Worm (Caenorhabditis elegans): ENCODE measurements around the gene Y37H2A.11.

The Y37H2A.11 gene

DNA sequence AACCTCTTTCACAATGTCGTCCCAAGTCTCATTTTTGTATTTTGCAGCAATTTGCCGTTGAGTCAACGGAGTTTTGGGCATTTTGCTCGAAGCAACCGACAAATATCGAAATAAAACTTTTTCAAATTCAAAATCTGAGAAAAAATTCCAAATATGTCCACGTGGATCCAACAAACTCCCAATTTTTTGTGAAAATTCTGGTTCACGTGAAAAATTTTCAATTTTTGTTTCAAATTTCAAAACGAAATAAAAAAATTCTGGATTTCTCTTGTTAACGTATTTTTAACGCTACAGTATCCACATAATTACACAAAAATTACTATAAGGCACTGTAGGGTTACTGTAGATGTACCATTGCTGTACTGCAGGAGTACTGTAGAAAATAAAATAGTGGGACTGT is 20.0 kb downstream of the Y37H2A.11 start, which contains the start of gene C14A6.13:
TSS of gene C14A6.13 (minus strand) at position 101 of the 400 bp plus-strand sequence.
- TF ChIP-seq nhr-12 (tag; optimal IDR thresholded peaks at IDR 0.05) (no peak), unc-62 (GFP tag; optimal IDR thresholded peaks at IDR 0.05) (no peak), unc-39 (tag; optimal IDR thresholded peaks at IDR 0.05) (no peak), ceh-39 (tag; optimal IDR thresholded peaks at IDR 0.05) (no peak), M03D4.4 (tag; optimal IDR thresholded peaks at IDR 0.05) (no peak), pha-4 (tag; optimal IDR thresholded peaks at IDR 0.05) (no peak), nhr-237 (tag; optimal IDR thresholded peaks at IDR 0.05) (no peak), blmp-1 (tag; optimal IDR thresholded peaks at IDR 0.05) (no peak), mep-1 (tag; optimal IDR thresholded peaks at IDR 0.05) (no peak), elt-1 (tag; optimal IDR thresholded peaks at IDR 0.05; ENCODE audit: borderline replicate concordance, insufficient read depth) (no peak), lin-32 (GFP tag; optimal IDR thresholded peaks at IDR 0.05) (no peak), ceh-83 (GFP tag; optimal IDR thresholded peaks at IDR 0.05) (no peak), cnd-1 (tag; optimal IDR thresholded peaks at IDR 0.05) (no peak), nhr-2 (tag; optimal IDR thresholded peaks at IDR 0.05) (no peak), mab-5 (tag; optimal IDR thresholded peaks at IDR 0.05) (no peak), ceh-43 (GFP tag; optimal IDR thresholded peaks at IDR 0.05) (no peak), nhr-76 (tag; optimal IDR thresholded peaks at IDR 0.05) (no peak), zip-8 (tag; optimal IDR thresholded peaks at IDR 0.05) (no peak), elt-3 (tag; optimal IDR thresholded peaks at IDR 0.05) (no peak), lin-13 (tag; optimal IDR thresholded peaks at IDR 0.05) (no peak)

DNA sequence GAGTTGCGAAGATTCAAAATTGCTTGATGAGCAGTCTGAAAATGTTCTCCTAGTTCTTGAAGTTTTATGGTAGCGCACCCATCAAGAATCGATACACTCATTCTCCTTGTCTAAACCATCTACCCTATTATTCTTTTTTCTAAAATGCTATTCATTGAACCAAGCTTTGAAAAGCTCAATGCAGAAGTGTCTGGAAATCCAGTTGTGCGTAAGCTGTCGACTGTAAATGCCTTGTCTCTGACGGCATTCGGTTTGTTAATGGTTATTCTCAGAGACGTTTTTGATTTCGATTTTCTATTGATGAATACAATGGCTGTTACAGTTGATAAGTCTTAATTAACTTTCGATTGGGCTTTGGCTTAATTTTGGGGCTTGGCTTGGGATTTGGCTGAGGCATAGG is 21.3 kb downstream of the Y37H2A.11 start, which contains the start of gene C14A6.12:
TSS of gene C14A6.12 (minus strand) at position 101 of the 400 bp plus-strand sequence.
- TF ChIP-seq pha-4 (tag; optimal IDR thresholded peaks at IDR 0.05): no peak
- no peak for TF ChIP-seq nhr-76 (tag; optimal IDR thresholded peaks at IDR 0.05)
- no peak for TF ChIP-seq ztf-11 (tag; optimal IDR thresholded peaks at IDR 0.05)
- TF ChIP-seq nhr-2 (tag; optimal IDR thresholded peaks at IDR 0.05): no peak
- no peak for TF ChIP-seq tbx-8 (GFP tag; optimal IDR thresholded peaks at IDR 0.05)
- TF ChIP-seq ceh-43 (GFP tag; optimal IDR thresholded peaks at IDR 0.05): no peak
- no peak for TF ChIP-seq hlh-1 (tag; optimal IDR thresholded peaks at IDR 0.05)
- TF ChIP-seq sem-2 (GFP tag; optimal IDR thresholded peaks at IDR 0.05): no peak
- TF ChIP-seq elt-1 (tag; optimal IDR thresholded peaks at IDR 0.05; ENCODE audit: borderline replicate concordance, insufficient read depth): no peak
- TF ChIP-seq lin-32 (GFP tag; optimal IDR thresholded peaks at IDR 0.05): no peak
- TF ChIP-seq flh-1 (GFP tag; optimal IDR thresholded peaks at IDR 0.05): no peak
- TF ChIP-seq zip-8 (tag; optimal IDR thresholded peaks at IDR 0.05): no peak
- no peak for TF ChIP-seq mls-2 (tag; optimal IDR thresholded peaks at IDR 0.05)
- TF ChIP-seq ceh-83 (GFP tag; optimal IDR thresholded peaks at IDR 0.05): no peak
- TF ChIP-seq lin-13 (tag; optimal IDR thresholded peaks at IDR 0.05): no peak
- TF ChIP-seq unc-39 (tag; optimal IDR thresholded peaks at IDR 0.05): no peak
- no peak for TF ChIP-seq M03D4.4 (tag; optimal IDR thresholded peaks at IDR 0.05)
- no peak for TF ChIP-seq sptf-1 (tag; optimal IDR thresholded peaks at IDR 0.05)
- no peak for TF ChIP-seq bed-3 (GFP tag; optimal IDR thresholded peaks at IDR 0.05)
- TF ChIP-seq cnd-1 (tag; optimal IDR thresholded peaks at IDR 0.05): no peak

DNA sequence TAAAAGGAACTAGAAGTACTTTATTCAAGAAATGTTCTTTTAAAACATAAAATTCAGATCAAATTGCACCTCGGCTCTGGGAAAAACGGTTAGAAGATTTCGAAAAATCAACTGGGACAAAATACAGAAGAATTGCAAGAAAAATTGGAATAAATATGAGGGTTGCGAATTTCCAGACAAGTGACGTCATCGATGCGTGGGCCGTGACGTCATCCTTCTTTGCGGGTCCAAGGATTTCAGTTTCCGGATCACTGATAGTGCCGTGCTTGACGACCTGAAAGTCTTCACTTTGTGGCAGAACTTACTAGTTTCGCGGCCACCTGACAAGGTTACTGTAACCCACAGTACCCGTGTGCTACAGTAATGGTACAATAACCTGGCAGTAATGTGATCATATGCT is 22.2 kb downstream of the Y37H2A.11 start:
- TF ChIP-seq zip-8 (tag; optimal IDR thresholded peaks at IDR 0.05) (peak; percentile 96), blmp-1 (tag; optimal IDR thresholded peaks at IDR 0.05) (no peak), sem-2 (GFP tag; optimal IDR thresholded peaks at IDR 0.05) (no peak), M03D4.4 (tag; optimal IDR thresholded peaks at IDR 0.05) (no peak), unc-62 (GFP tag; optimal IDR thresholded peaks at IDR 0.05) (no peak)

DNA sequence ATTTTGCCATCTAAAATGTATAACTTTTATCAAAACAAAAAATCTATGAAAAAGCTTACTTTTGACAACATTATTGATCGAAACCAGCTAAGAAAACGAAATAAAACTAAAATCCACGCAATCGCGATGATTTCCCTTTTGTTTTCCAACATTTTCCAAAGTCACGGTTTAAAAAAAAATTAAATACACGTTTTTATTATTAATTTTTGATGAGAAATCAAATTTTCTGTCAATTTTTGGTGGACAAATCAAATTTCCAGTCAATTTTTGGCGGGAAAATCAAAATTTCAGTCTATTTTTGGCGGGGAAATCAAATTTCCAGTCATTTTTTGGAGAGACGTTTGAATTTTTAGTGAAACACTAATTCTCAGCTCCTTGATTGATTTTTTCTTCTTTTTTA is 23.5 kb downstream of the Y37H2A.11 start, which contains the start of gene C14A6.5:
TSS of gene C14A6.5 (minus strand) at position 101 of the 400 bp plus-strand sequence.
- TF ChIP-seq snpc-4 (tag; optimal IDR thresholded peaks at IDR 0.05): no peak
- TF ChIP-seq drap-1 (GFP tag; optimal IDR thresholded peaks at IDR 0.05): no peak
- TF ChIP-seq blmp-1 (tag; optimal IDR thresholded peaks at IDR 0.05): no peak
- no peak for TF ChIP-seq nhr-237 (tag; optimal IDR thresholded peaks at IDR 0.05)
- TF ChIP-seq pha-4 (tag; optimal IDR thresholded peaks at IDR 0.05): no peak
- no peak for TF ChIP-seq lin-13 (tag; optimal IDR thresholded peaks at IDR 0.05)
- TF ChIP-seq elt-3 (tag; optimal IDR thresholded peaks at IDR 0.05): no peak
- TF ChIP-seq mep-1 (tag; optimal IDR thresholded peaks at IDR 0.05): no peak
- no peak for TF ChIP-seq hlh-1 (tag; optimal IDR thresholded peaks at IDR 0.05)
- TF ChIP-seq ceh-43 (GFP tag; optimal IDR thresholded peaks at IDR 0.05): no peak
- no peak for TF ChIP-seq ztf-11 (tag; optimal IDR thresholded peaks at IDR 0.05)
- no peak for TF ChIP-seq lsy-2 (tag; optimal IDR thresholded peaks at IDR 0.05)
- TF ChIP-seq sptf-1 (tag; optimal IDR thresholded peaks at IDR 0.05): no peak
- TF ChIP-seq M03D4.4 (tag; optimal IDR thresholded peaks at IDR 0.05): no peak
- TF ChIP-seq lin-32 (GFP tag; optimal IDR thresholded peaks at IDR 0.05): no peak
- no peak for TF ChIP-seq nhr-28 (tag; optimal IDR thresholded peaks at IDR 0.05)
